Fruit fly (Drosophila melanogaster) Kc167 (cell line): ENCODE measurements around the gene Snoo.

Experiments used
- Sin3A ChIP-seq: fragments of >200 bp; optimal IDR thresholded peaks from 2 replicates; lab custom pipeline; 2018; ENCODE audit warnings: missing external identifiers
- h ChIP-seq: fragments of >200 bp; optimal IDR thresholded peaks from 3 replicates; lab custom pipeline; 2018; ENCODE audit warnings: missing external identifiers
- psq ChIP-seq: fragments of >200 bp; optimal IDR thresholded peaks from 2 replicates; lab custom pipeline; 2017; ENCODE audit warnings: missing external identifiers

dm6 chr2L:7998080-7998457 is 14.1 kb upstream of the Snoo start, which contains the start of gene CG7227:
- TF ChIP-seq psq (lab: Kevin White, UChicago) (no peak), h (lab: Kevin White, UChicago) (no peak), Sin3A (no peak)
